Worm (Caenorhabditis elegans): ENCODE results near the gene irld-25.

Gene irld-25

DNA sequence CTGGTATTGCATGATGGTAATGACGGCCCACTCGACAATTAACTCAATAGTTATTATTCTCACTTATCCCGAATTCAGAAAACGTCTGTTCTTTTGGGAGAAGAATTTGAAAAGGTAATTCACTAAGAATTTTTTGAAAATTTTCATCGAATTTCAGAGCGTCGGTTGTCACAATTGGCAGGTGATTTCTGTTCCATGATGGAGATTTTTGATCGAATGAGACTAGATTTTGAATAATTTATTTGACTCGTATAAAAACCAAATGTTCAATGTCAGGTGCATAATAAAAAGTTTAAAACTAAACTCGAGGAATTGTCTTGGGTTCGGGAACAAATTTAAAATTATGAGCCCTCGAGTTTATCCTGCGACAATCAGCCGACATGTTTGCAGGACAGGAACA, 4.7 kb upstream of the irld-25 start, which contains the start of gene sri-25:
sri-25 (plus strand) TSS at position 301 of the 400 bp plus-strand sequence.
- TF ChIP-seq zip-8 (tag; optimal IDR thresholded peaks at IDR 0.05): no peak

- no peak for TF ChIP-seq nhr-12 (tag; optimal IDR thresholded peaks at IDR 0.05)
- no peak for TF ChIP-seq nhr-76 (tag; optimal IDR thresholded peaks at IDR 0.05)
- no peak for TF ChIP-seq snpc-4 (tag; optimal IDR thresholded peaks at IDR 0.05)
- TF ChIP-seq nhr-2 (tag; optimal IDR thresholded peaks at IDR 0.05): no peak
- no peak for TF ChIP-seq ham-2 (GFP tag; optimal IDR thresholded peaks at IDR 0.05)
- no peak for TF ChIP-seq ceh-83 (GFP tag; optimal IDR thresholded peaks at IDR 0.05)
- no peak for TF ChIP-seq mls-2 (tag; optimal IDR thresholded peaks at IDR 0.05)
- no peak for TF ChIP-seq flh-1 (GFP tag; optimal IDR thresholded peaks at IDR 0.05)
- TF ChIP-seq nhr-28 (tag; optimal IDR thresholded peaks at IDR 0.05): no peak
- no peak for TF ChIP-seq lsy-2 (tag; optimal IDR thresholded peaks at IDR 0.05)
- TF ChIP-seq elt-1 (tag; optimal IDR thresholded peaks at IDR 0.05; ENCODE audit: borderline replicate concordance, insufficient read depth): no peak
- TF ChIP-seq unc-39 (tag; optimal IDR thresholded peaks at IDR 0.05): no peak
- TF ChIP-seq M03D4.4 (tag; optimal IDR thresholded peaks at IDR 0.05): no peak
Observed at ce11 chrV:15223668-15224067, 2.2 kb downstream of the irld-25 start, which contains the start of gene srw-24. Gene srw-24, plus strand, starts transcription at chrV:15223968.

DNA sequence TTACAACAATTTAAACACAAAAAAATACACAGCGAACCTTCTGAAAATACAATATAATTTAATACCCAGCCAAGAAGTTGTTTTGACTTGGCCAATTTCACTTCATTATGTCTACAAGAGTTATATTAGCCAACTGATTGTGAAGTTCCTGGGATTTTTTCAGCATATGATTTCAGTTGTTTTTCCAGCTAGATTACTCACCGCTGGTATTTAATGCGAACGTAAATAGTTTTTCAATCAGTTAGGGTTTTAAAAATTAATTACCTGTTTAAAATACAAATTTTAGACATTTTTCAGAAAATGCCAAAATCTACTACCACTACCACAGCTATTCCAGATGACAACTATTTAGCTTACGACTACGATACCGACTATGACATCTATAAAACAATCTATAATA, 4.2 kb downstream of the irld-25 start, which contains the start of gene srw-14:
srw-14 (plus strand) TSS at position 301 of the 400 bp plus-strand sequence.
- no peak for TF ChIP-seq bed-3 (GFP tag; optimal IDR thresholded peaks at IDR 0.05)
- no peak for TF ChIP-seq cnd-1 (tag; optimal IDR thresholded peaks at IDR 0.05)
- TF ChIP-seq elt-3 (tag; optimal IDR thresholded peaks at IDR 0.05): no peak
- TF ChIP-seq elt-1 (tag; optimal IDR thresholded peaks at IDR 0.05; ENCODE audit: borderline replicate concordance, insufficient read depth): no peak
- TF ChIP-seq ham-2 (GFP tag; optimal IDR thresholded peaks at IDR 0.05): no peak
- no peak for TF ChIP-seq unc-62 (GFP tag; optimal IDR thresholded peaks at IDR 0.05)
- TF ChIP-seq sptf-1 (tag; optimal IDR thresholded peaks at IDR 0.05): no peak
- no peak for TF ChIP-seq sem-2 (GFP tag; optimal IDR thresholded peaks at IDR 0.05)
- no peak for TF ChIP-seq nhr-2 (tag; optimal IDR thresholded peaks at IDR 0.05)
- TF ChIP-seq lin-13 (tag; optimal IDR thresholded peaks at IDR 0.05): no peak
- no peak for TF ChIP-seq pha-4 (tag; optimal IDR thresholded peaks at IDR 0.05)

DNA sequence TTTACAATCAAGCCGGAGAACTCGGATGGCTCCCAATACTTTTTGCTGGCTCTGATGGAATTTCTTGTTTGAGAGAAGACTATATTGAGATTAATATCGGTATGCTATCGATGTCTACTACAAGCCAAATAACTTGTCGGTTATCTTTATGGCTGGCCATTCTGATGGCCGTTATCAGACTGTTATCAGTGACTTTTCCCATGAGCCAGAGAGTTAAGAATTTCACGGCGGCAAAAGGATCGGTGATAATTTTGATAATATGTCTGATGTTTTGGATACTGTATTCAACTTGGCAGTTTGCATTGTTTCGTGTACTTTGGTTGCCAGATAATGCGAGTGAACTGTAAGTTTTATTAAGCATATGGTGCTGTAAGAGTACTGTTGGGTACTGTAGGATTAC, 4.8 kb downstream of the irld-25 start:
- TF ChIP-seq unc-120 (tag; optimal IDR thresholded peaks at IDR 0.05; ENCODE audit: poor library complexity, severe bottlenecking) (no peak), ham-2 (GFP tag; optimal IDR thresholded peaks at IDR 0.05) (no peak)

- no peak for TF ChIP-seq snpc-4 (tag; optimal IDR thresholded peaks at IDR 0.05)
- no peak for TF ChIP-seq hlh-1 (tag; optimal IDR thresholded peaks at IDR 0.05)
- TF ChIP-seq sptf-1 (tag; optimal IDR thresholded peaks at IDR 0.05): no peak
Observed at ce11 chrV:15230243-15230642, 8.8 kb downstream of the irld-25 start, which contains the start of gene srw-15. Gene srw-15, plus strand, starts transcription at chrV:15230543.

DNA sequence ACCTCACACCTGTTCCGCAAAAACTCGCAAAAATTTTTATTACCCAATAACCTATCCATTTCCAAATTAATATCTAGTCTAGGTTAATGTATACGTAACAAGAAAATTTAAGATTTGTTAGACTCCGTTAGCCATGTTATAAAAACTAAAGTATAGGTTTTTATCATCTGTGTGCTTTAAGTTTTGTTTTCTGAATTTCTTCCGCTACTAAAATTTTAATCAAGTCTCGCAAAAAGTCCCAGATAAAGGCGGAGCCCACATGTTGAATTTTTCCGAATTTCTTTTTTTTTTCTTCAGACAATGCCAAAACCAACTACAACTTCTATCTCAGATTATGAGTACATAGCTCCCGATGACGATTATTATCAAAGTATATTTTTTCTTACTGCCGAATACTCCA, 10.8 kb downstream of the irld-25 start, which contains the start of gene srw-13:
srw-13 (plus strand) TSS at position 301 of the 400 bp plus-strand sequence.
- TF ChIP-seq nhr-12 (tag; optimal IDR thresholded peaks at IDR 0.05) (no peak), flh-1 (GFP tag; optimal IDR thresholded peaks at IDR 0.05) (no peak), lsy-2 (tag; optimal IDR thresholded peaks at IDR 0.05) (no peak), mab-5 (tag; optimal IDR thresholded peaks at IDR 0.05) (no peak), tbx-8 (GFP tag; optimal IDR thresholded peaks at IDR 0.05) (no peak), unc-62 (GFP tag; optimal IDR thresholded peaks at IDR 0.05) (no peak), cnd-1 (tag; optimal IDR thresholded peaks at IDR 0.05) (no peak), nhr-2 (tag; optimal IDR thresholded peaks at IDR 0.05) (no peak), mep-1 (tag; optimal IDR thresholded peaks at IDR 0.05) (no peak), ceh-43 (GFP tag; optimal IDR thresholded peaks at IDR 0.05) (no peak), ceh-83 (GFP tag; optimal IDR thresholded peaks at IDR 0.05) (no peak), ham-2 (GFP tag; optimal IDR thresholded peaks at IDR 0.05) (no peak), lin-32 (GFP tag; optimal IDR thresholded peaks at IDR 0.05) (no peak), ztf-11 (tag; optimal IDR thresholded peaks at IDR 0.05) (no peak), sem-2 (GFP tag; optimal IDR thresholded peaks at IDR 0.05) (no peak), lin-13 (tag; optimal IDR thresholded peaks at IDR 0.05) (no peak), zip-8 (tag; optimal IDR thresholded peaks at IDR 0.05) (no peak), nhr-76 (tag; optimal IDR thresholded peaks at IDR 0.05) (no peak), nhr-28 (tag; optimal IDR thresholded peaks at IDR 0.05) (no peak), bed-3 (GFP tag; optimal IDR thresholded peaks at IDR 0.05) (no peak)

Data from whole organism, mixed stage, embryonic.